Worm (Caenorhabditis elegans) whole organism, young adult: ENCODE data around the gene F53F8.5.

Experiments used
- B0019.2 ChIP-seq: fragments of 200-800 bp; sonication (Bioruptor generic); conservative IDR thresholded peaks from 2 replicates; pipeline ENCODE4 v1.3.6; 2022; ENCODE audit warnings: missing genetic modification reagents, missing genetic modification characterization, missing compliant biosample characterization
- B0035.1 ChIP-seq: sonication (generic microtip); optimal IDR thresholded peaks from 2 replicates; lab custom pipeline; 2016; ENCODE audit warnings: missing genetic modification characterization, mild to moderate bottlenecking, missing compliant biosample characterization, missing genotype, missing genetic modification reagents
- B0336.3 ChIP-seq: fragments of 200-800 bp; sonication (Bioruptor generic); IDR thresholded peaks from 2 replicates; pipeline ENCODE4 v1.3.6; 2022; ENCODE audit warnings: missing genetic modification characterization, missing compliant biosample characterization
- D2030.7 ChIP-seq: fragments of 200-800 bp; sonication (Bioruptor generic); IDR thresholded peaks from 2 replicates; pipeline ENCODE4 v1.3.6; 2022; ENCODE audit warnings: missing genetic modification reagents, missing genetic modification characterization, missing compliant biosample characterization
- F23B12.7 ChIP-seq: sonication (generic microtip); optimal IDR thresholded peaks from 2 replicates; lab custom pipeline; 2017; ENCODE audit warnings: missing genetic modification characterization, mild to moderate bottlenecking, missing compliant biosample characterization, antibody characterized with exemption, moderate library complexity; ENCODE audit not compliant: insufficient read depth
- F33H1.4 ChIP-seq: fragments of 200-800 bp; sonication (Bioruptor generic); IDR thresholded peaks from 2 replicates; pipeline ENCODE4 v1.3.6; 2022; ENCODE audit warnings: missing genetic modification reagents, missing genetic modification characterization, missing compliant biosample characterization
- F52B5.7 ChIP-seq: sonication (generic microtip); optimal IDR thresholded peaks from 2 replicates; lab custom pipeline; 2016; ENCODE audit warnings: mild to moderate bottlenecking, missing genetic modification characterization, missing compliant biosample characterization
- F57A8.1 ChIP-seq: fragments of 200-800 bp; sonication (Bioruptor generic); optimal IDR thresholded peaks from 2 replicates; lab custom pipeline; 2018; ENCODE audit warnings: mild to moderate bottlenecking, missing genetic modification characterization, moderate library complexity, missing compliant biosample characterization
- F57C9.4 ChIP-seq: sonication (generic microtip); optimal IDR thresholded peaks from 2 replicates; lab custom pipeline; 2017; ENCODE audit warnings: mild to moderate bottlenecking, missing genetic modification characterization, missing compliant biosample characterization
- K12H6.12 ChIP-seq: fragments of 200-800 bp; sonication (Bioruptor generic); optimal IDR thresholded peaks from 2 replicates; lab custom pipeline; 2018; ENCODE audit warnings: mild to moderate bottlenecking, missing genetic modification characterization, missing compliant biosample characterization
- T26A5.8 ChIP-seq: sonication (generic microtip); optimal IDR thresholded peaks from 2 replicates; lab custom pipeline; 2016; ENCODE audit warnings: missing genetic modification characterization, missing compliant biosample characterization
- ama-1 ChIP-seq, 3 experiments: fragments of 150-350 bp in 1 of 3; sonication (generic microtip) in 2 of 3; optimal IDR thresholded peaks; 2 replicates each; lab custom pipeline; 2014 to 2018; ENCODE audit warnings: missing biosample characterization in 2 of 3, missing genetic modification characterization in 2 of 3, missing genetic modification reagents in 2 of 3
- aptf-3 ChIP-seq: fragments of 200-800 bp; sonication (Bioruptor generic); IDR thresholded peaks from 2 replicates; pipeline ENCODE4 v1.3.6; 2022; ENCODE audit warnings: missing genetic modification characterization, missing compliant biosample characterization
- attf-6 ChIP-seq: fragments of 200-800 bp; sonication (Bioruptor generic); IDR thresholded peaks from 2 replicates; pipeline ENCODE4 v1.3.6; 2022; ENCODE audit warnings: missing genetic modification reagents, missing genetic modification characterization, missing compliant biosample characterization
- ccch-3 ChIP-seq: fragments of 200-800 bp; sonication (Bioruptor generic); optimal IDR thresholded peaks from 2 replicates; lab custom pipeline; 2018; ENCODE audit warnings: mild to moderate bottlenecking, missing genetic modification characterization, missing compliant biosample characterization
- cebp-1 ChIP-seq, 2 experiments: fragments of 200-800 bp in 1 of 2; sonication (Bioruptor generic) in 1 of 2; sonication (generic microtip) in 1 of 2; IDR thresholded peaks in 1 of 2; optimal IDR thresholded peaks in 1 of 2; 2 replicates each; pipeline versions ENCODE4 v1.3.6 to Lab custom; 2017 to 2022; ENCODE audit warnings: missing compliant biosample characterization in 2 of 2, missing genetic modification characterization in 2 of 2, mild to moderate bottlenecking in 1 of 2, missing genetic modification reagents in 1 of 2, moderate library complexity in 1 of 2
- ceh-100 ChIP-seq: fragments of 200-800 bp; sonication (Bioruptor generic); IDR thresholded peaks from 2 replicates; pipeline ENCODE4 v1.3.6; 2022; ENCODE audit warnings: missing genetic modification reagents, missing genetic modification characterization, missing compliant biosample characterization
- dox-1 ChIP-seq: fragments of 200-800 bp; sonication (Bioruptor generic); IDR thresholded peaks from 2 replicates; pipeline ENCODE4 v1.3.6; 2022; ENCODE audit warnings: missing genetic modification reagents, missing genetic modification characterization, missing compliant biosample characterization
- egl-18 ChIP-seq: fragments of 200-800 bp; sonication (Bioruptor generic); IDR thresholded peaks from 2 replicates; pipeline ENCODE4 v1.3.6; 2022; ENCODE audit warnings: missing genetic modification reagents, missing genetic modification characterization, missing compliant biosample characterization
- ets-4 ChIP-seq: fragments of 200-800 bp; sonication (Bioruptor generic); optimal IDR thresholded peaks from 2 replicates; lab custom pipeline; 2018; ENCODE audit warnings: mild to moderate bottlenecking, missing genetic modification characterization, missing compliant biosample characterization
- fkh-3 ChIP-seq: sonication (generic microtip); optimal IDR thresholded peaks from 2 replicates; lab custom pipeline; 2016; ENCODE audit warnings: mild to moderate bottlenecking, missing genetic modification characterization, missing compliant biosample characterization
- hlh-12 ChIP-seq: sonication (generic microtip); optimal IDR thresholded peaks from 2 replicates; lab custom pipeline; 2016; ENCODE audit warnings: missing genetic modification characterization, missing compliant biosample characterization
- hsf-1 ChIP-seq: fragments of 200-800 bp; sonication (Bioruptor generic); IDR thresholded peaks from 2 replicates; pipeline ENCODE4 v1.3.6; 2022; ENCODE audit warnings: missing genetic modification reagents, missing genetic modification characterization, missing compliant biosample characterization
- let-607 ChIP-seq, 2 experiments: fragments of 200-800 bp in 1 of 2; sonication (Bioruptor generic) in 1 of 2; sonication (generic microtip) in 1 of 2; optimal IDR thresholded peaks; 2 replicates each; lab custom pipeline; 2016 to 2018; ENCODE audit warnings: mild to moderate bottlenecking in 2 of 2, missing compliant biosample characterization in 2 of 2, missing genetic modification characterization in 2 of 2, moderate library complexity in 2 of 2, missing genotype in 1 of 2
- lin-35 ChIP-seq, 3 experiments: fragments of 150-350 bp in 2 of 3; sonication (generic microtip) in 1 of 3; optimal IDR thresholded peaks; 2 replicates each; lab custom pipeline; 2014 to 2018; ENCODE audit warnings: missing biosample characterization in 3 of 3, missing genetic modification characterization in 3 of 3, missing genetic modification reagents in 3 of 3
- lin-54 ChIP-seq: fragments of 200-800 bp; sonication (Bioruptor generic); optimal IDR thresholded peaks from 2 replicates; lab custom pipeline; 2018; ENCODE audit warnings: mild to moderate bottlenecking, missing genetic modification characterization, missing compliant biosample characterization
- madf-6 ChIP-seq: fragments of 200-800 bp; sonication (Bioruptor generic); IDR thresholded peaks from 2 replicates; pipeline ENCODE4 v1.3.6; 2022; ENCODE audit warnings: missing genetic modification reagents, missing genetic modification characterization, missing compliant biosample characterization
- mcd-1 ChIP-seq: fragments of 200-800 bp; sonication (Bioruptor generic); IDR thresholded peaks from 2 replicates; pipeline ENCODE4 v1.3.6; 2022; ENCODE audit warnings: missing genetic modification reagents, missing genetic modification characterization, missing compliant biosample characterization
- nfya-2 ChIP-seq: fragments of 200-800 bp; sonication (Bioruptor generic); IDR thresholded peaks from 2 replicates; pipeline ENCODE4 v1.3.6; 2022; ENCODE audit warnings: missing genetic modification reagents, missing genetic modification characterization, missing compliant biosample characterization
- nfyb-1 ChIP-seq: fragments of 200-800 bp; sonication (Bioruptor generic); IDR thresholded peaks from 2 replicates; pipeline ENCODE4 v1.3.6; 2022; ENCODE audit warnings: missing genetic modification reagents, missing genetic modification characterization, missing compliant biosample characterization
- nhr-27 ChIP-seq: fragments of 200-800 bp; sonication (Bioruptor generic); optimal IDR thresholded peaks from 2 replicates; lab custom pipeline; 2018; ENCODE audit warnings: mild to moderate bottlenecking, missing genetic modification characterization, moderate library complexity, missing compliant biosample characterization
- pha-4 ChIP-seq: fragments of 150-350 bp; sonication (generic microtip); optimal IDR thresholded peaks from 2 replicates; lab custom pipeline; 2014; ENCODE audit warnings: missing biosample characterization, missing genetic modification reagents, missing genetic modification characterization
- sea-2 ChIP-seq: fragments of 200-800 bp; sonication (Bioruptor generic); IDR thresholded peaks from 2 replicates; pipeline ENCODE4 v1.3.6; 2022; ENCODE audit warnings: missing genetic modification characterization, missing compliant biosample characterization
- snpc-1.1 ChIP-seq: sonication (generic microtip); optimal IDR thresholded peaks from 2 replicates; lab custom pipeline; 2017; ENCODE audit warnings: missing genetic modification characterization, mild to moderate bottlenecking, missing compliant biosample characterization, antibody characterized with exemption, moderate library complexity, missing genotype, missing genetic modification reagents; ENCODE audit not compliant: insufficient read depth
- snpc-1.3 ChIP-seq: sonication (generic microtip); optimal IDR thresholded peaks from 2 replicates; lab custom pipeline; 2017; ENCODE audit warnings: missing genetic modification characterization, mild to moderate bottlenecking, missing compliant biosample characterization, antibody characterized with exemption, moderate library complexity, missing genotype, missing genetic modification reagents; ENCODE audit not compliant: insufficient read depth
- tbx-9 ChIP-seq: sonication (generic microtip); optimal IDR thresholded peaks from 2 replicates; lab custom pipeline; 2016; ENCODE audit warnings: borderline replicate concordance, missing genetic modification characterization, inconsistent platforms, missing compliant biosample characterization
- tlf-1 ChIP-seq: fragments of 200-800 bp; sonication (Bioruptor generic); optimal IDR thresholded peaks from 2 replicates; lab custom pipeline; 2018; ENCODE audit warnings: mild to moderate bottlenecking, missing genetic modification characterization, missing compliant biosample characterization
- xnd-1 ChIP-seq: sonication (generic microtip); optimal IDR thresholded peaks from 2 replicates; lab custom pipeline; 2016; ENCODE audit warnings: missing genotype, missing genetic modification reagents, missing genetic modification characterization, missing compliant biosample characterization
- zim-3 ChIP-seq: sonication (generic microtip); optimal IDR thresholded peaks from 2 replicates; lab custom pipeline; 2017; ENCODE audit warnings: mild to moderate bottlenecking, missing genetic modification characterization, moderate library complexity, missing compliant biosample characterization
- ztf-22 ChIP-seq: fragments of 200-800 bp; sonication (Bioruptor generic); optimal IDR thresholded peaks from 2 replicates; lab custom pipeline; 2018; ENCODE audit warnings: mild to moderate bottlenecking, missing genetic modification characterization, moderate library complexity, missing compliant biosample characterization
- ztf-28 ChIP-seq: fragments of 200-800 bp; sonication (Bioruptor generic); IDR thresholded peaks from 2 replicates; pipeline ENCODE4 v1.3.6; 2022; ENCODE audit warnings: missing genetic modification reagents, missing genetic modification characterization, missing compliant biosample characterization

F53F8.5 gene

DNA sequence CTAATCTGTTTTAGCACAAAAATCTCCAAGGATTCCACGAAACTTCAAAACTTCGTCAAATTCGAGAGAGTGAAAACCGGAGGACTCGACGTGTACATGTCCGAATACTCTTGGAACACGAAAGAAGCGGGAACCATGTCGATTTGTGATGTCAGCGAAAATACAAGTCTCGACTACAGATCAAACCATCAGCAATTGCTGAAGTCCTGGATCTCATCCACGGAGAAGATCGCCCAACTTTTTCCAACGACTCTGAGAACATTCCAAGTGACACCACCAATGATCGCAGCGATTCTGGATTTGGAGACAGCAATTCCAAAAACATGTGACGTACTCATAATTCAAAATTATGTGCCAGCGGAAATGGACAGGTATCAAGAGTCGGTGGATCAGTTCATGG, 18.6 kb upstream of the F53F8.5 start:
- TF ChIP-seq T26A5.8 (no peak), snpc-1.1 (tag; lab: Kevin White, UChicago) (no peak), ama-1 (optimal IDR thresholded peaks at IDR 0.05; lab: Kevin White, UChicago) (no peak), ama-1 (GFP tag; optimal IDR thresholded peaks at IDR 0.05; lab: Kevin White, UChicago) (no peak), ztf-28 (GFP tag; lab: Robert Waterston, UW) (no peak), hlh-12 (tag; lab: Kevin White, UChicago) (no peak), pha-4 (tag; lab: Kevin White, UChicago) (no peak)

ce11 chrV:20721934-20722333, 18.1 kb upstream of the F53F8.5 start, which contains the start of gene Y44A6C.2:
Gene Y44A6C.2 (plus strand): TSS chrV:20722234.
- TF ChIP-seq snpc-1.3 (tag; lab: Kevin White, UChicago): no peak

DNA sequence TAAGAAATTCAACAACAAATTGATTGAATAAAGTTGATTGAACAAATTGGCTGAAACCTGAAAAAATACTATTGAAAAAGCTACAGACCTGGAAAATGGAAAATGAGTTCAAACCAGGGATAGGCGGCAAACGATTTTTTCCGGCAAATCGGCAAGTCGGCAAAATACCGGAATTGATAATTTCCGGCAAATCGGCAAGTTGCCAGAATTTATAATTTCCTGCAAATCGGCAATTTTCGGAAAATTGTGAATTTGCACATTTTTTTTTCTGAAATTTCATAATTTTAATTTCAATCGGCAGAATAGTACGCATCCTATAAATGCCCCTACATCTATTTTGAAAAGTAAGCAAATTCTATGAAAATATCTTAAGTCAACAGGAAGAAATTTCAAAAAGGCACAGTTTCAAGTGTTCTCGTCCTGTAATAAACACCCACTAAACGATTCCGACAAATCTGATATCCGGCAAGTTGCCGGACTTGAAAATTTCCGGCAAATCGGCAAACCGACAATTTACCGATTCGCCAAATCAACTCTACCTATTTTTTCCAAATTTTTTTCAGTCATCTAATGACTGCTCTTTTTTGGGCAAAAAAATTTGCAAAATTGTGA, 13.1 kb upstream of the F53F8.5 start:
- TF ChIP-seq F57A8.1 (GFP tag; lab: Kevin White, UChicago) (no peak), mcd-1 (GFP tag; lab: Robert Waterston, UW) (0 out of 2 replicates have a peak, but pooled peaks have one; percentile 14), F33H1.4 (no peak), egl-18 (no peak), hsf-1 (GFP tag; lab: Robert Waterston, UW) (no peak), snpc-1.1 (tag; lab: Kevin White, UChicago) (no peak), K12H6.12 (no peak), let-607 (tag; optimal IDR thresholded peaks at IDR 0.05; lab: Kevin White, UChicago) (no peak), fkh-3 (tag; lab: Kevin White, UChicago) (no peak), lin-35 (GFP tag; optimal IDR thresholded peaks at IDR 0.05; lab: Kevin White, UChicago) (peak in 1 of 3 experiments; percentile 38), cebp-1 (GFP tag; IDR thresholded peaks at IDR 0.05; lab: Robert Waterston, UW) (peak; percentile 74), cebp-1 (tag; optimal IDR thresholded peaks at IDR 0.05; lab: Kevin White, UChicago) (peak; percentile 84), madf-6 (GFP tag; lab: Robert Waterston, UW) (no peak), F52B5.7 (tag; lab: Kevin White, UChicago) (peak; percentile 20), attf-6 (no peak), ztf-22 (GFP tag; lab: Kevin White, UChicago) (peak; percentile 7), B0336.3 (GFP tag; lab: Robert Waterston, UW) (0 out of 2 replicates have a peak, but pooled peaks have one; percentile 22), B0019.2 (GFP tag; lab: Robert Waterston, UW) (no peak), F57C9.4 (tag; lab: Kevin White, UChicago) (no peak), F23B12.7 (no peak), ets-4 (no peak), ceh-100 (GFP tag; lab: Robert Waterston, UW) (no peak), xnd-1 (tag; lab: Kevin White, UChicago) (no peak), lin-54 (GFP tag; lab: Kevin White, UChicago) (no peak), nfyb-1 (GFP tag; lab: Robert Waterston, UW) (0 out of 2 replicates have a peak, but pooled peaks have one; percentile 66), sea-2 (GFP tag; lab: Robert Waterston, UW) (no peak), nfya-2 (GFP tag; lab: Robert Waterston, UW) (no peak), tbx-9 (no peak), aptf-3 (GFP tag; lab: Robert Waterston, UW) (no peak), tlf-1 (peak; percentile 15), ama-1 (optimal IDR thresholded peaks at IDR 0.05; lab: Kevin White, UChicago) (peak; percentile 50), ama-1 (GFP tag; optimal IDR thresholded peaks at IDR 0.05; lab: Kevin White, UChicago) (no peak), ccch-3 (GFP tag; lab: Kevin White, UChicago) (no peak), snpc-1.3 (tag; lab: Kevin White, UChicago) (no peak), dox-1 (GFP tag; lab: Robert Waterston, UW) (no peak), B0035.1 (tag; lab: Kevin White, UChicago) (no peak), nhr-27 (tag; lab: Kevin White, UChicago) (no peak), D2030.7 (no peak), ztf-28 (GFP tag; lab: Robert Waterston, UW) (no peak), zim-3 (no peak)
